Fruit fly (Drosophila melanogaster) whole organism, embryonic: ENCODE measurements around the gene CG7079.

Source experiments
- Atf3 ChIP-seq: fragments of 200-800 bp; sonication (Bioruptor generic); optimal IDR thresholded peaks from 3 replicates; lab custom pipeline; 2016; ENCODE audit warnings: missing biosample characterization, missing genetic modification characterization
- CG11085 ChIP-seq: fragments of 200-800 bp; sonication (Bioruptor generic); IDR thresholded peaks from 2 replicates; pipeline ENCODE4 v1.3.6; 2022; ENCODE audit warnings: missing biosample characterization, missing genetic modification characterization
- CG11247 ChIP-seq: fragments of 200-800 bp; sonication (Bioruptor generic); IDR thresholded peaks from 2 replicates; pipeline ENCODE4 v1.3.6; 2022; ENCODE audit warnings: missing biosample characterization, missing genetic modification characterization
- CG12071 ChIP-seq: fragments of 200-800 bp; sonication (Bioruptor generic); optimal IDR thresholded peaks from 3 replicates; lab custom pipeline; 2018; ENCODE audit warnings: missing biosample characterization, mild to moderate bottlenecking, missing genetic modification characterization
- CG14667 ChIP-seq: fragments of 200-800 bp; sonication (Bioruptor generic); IDR thresholded peaks from 2 replicates; pipeline ENCODE4 v1.3.6; 2022; ENCODE audit warnings: missing biosample characterization, missing genetic modification characterization
- CG14710 ChIP-seq: fragments of 200-800 bp; sonication (Bioruptor generic); optimal IDR thresholded peaks from 3 replicates; lab custom pipeline; 2019; ENCODE audit warnings: missing biosample characterization, mild to moderate bottlenecking, missing genetic modification characterization, moderate library complexity
- CG18599 ChIP-seq: fragments of 200-800 bp; sonication (Bioruptor generic); optimal IDR thresholded peaks from 3 replicates; lab custom pipeline; 2017; ENCODE audit warnings: missing biosample characterization, missing genetic modification characterization, mild to moderate bottlenecking, moderate library complexity, missing genetic modification reagents
- CG2875 ChIP-seq: fragments of 200-800 bp; sonication (Bioruptor generic); optimal IDR thresholded peaks from 2 replicates; lab custom pipeline; 2017; ENCODE audit warnings: missing biosample characterization, mild to moderate bottlenecking, missing genetic modification characterization, missing genetic modification reagents
- CG2889 ChIP-seq: fragments of 200-800 bp; sonication (Bioruptor generic); IDR thresholded peaks from 3 replicates; pipeline ENCODE4 v1.3.6; 2022; ENCODE audit warnings: missing biosample characterization, missing genetic modification characterization
- CG32532 ChIP-seq: fragments of 200-800 bp; sonication (Bioruptor generic); IDR thresholded peaks from 2 replicates; pipeline ENCODE4 v1.3.6; 2022; ENCODE audit warnings: missing biosample characterization, missing genetic modification characterization
- CG3281 ChIP-seq: fragments of 200-800 bp; sonication (Bioruptor generic); optimal IDR thresholded peaks from 3 replicates; lab custom pipeline; 2017; ENCODE audit warnings: missing biosample characterization, mild to moderate bottlenecking, missing genetic modification characterization
- CG34224 ChIP-seq: fragments of 200-800 bp; sonication (Bioruptor generic); IDR thresholded peaks from 3 replicates; pipeline ENCODE4 v1.3.6; 2022; ENCODE audit warnings: missing biosample characterization, missing genetic modification characterization; ENCODE audit not compliant: partially characterized antibody
- CG4617 ChIP-seq: fragments of 200-800 bp; sonication (Bioruptor generic); optimal IDR thresholded peaks from 3 replicates; lab custom pipeline; 2016; ENCODE audit warnings: missing biosample characterization, missing genetic modification characterization, borderline replicate concordance
- CG4730 ChIP-seq: fragments of 200-800 bp; sonication (Bioruptor generic); IDR thresholded peaks from 2 replicates; pipeline ENCODE4 v1.3.6; 2022; ENCODE audit warnings: missing biosample characterization, missing genetic modification characterization
- CG5245 ChIP-seq: fragments of 200-800 bp; sonication (Bioruptor generic); optimal IDR thresholded peaks from 3 replicates; lab custom pipeline; 2016; ENCODE audit warnings: missing biosample characterization, missing genetic modification characterization
- CG6765 ChIP-seq: fragments of 200-800 bp; sonication (Bioruptor generic); optimal IDR thresholded peaks from 3 replicates; lab custom pipeline; 2017; ENCODE audit warnings: missing biosample characterization, mild to moderate bottlenecking, missing genetic modification characterization
- CG7745 ChIP-seq: fragments of 200-800 bp; sonication (Bioruptor generic); optimal IDR thresholded peaks from 2 replicates; lab custom pipeline; 2018; ENCODE audit warnings: missing biosample characterization, mild to moderate bottlenecking, missing genetic modification characterization, moderate library complexity
- CG8359 ChIP-seq: fragments of 200-800 bp; sonication (Bioruptor generic); optimal IDR thresholded peaks from 2 replicates; lab custom pipeline; 2017; ENCODE audit warnings: missing biosample characterization, mild to moderate bottlenecking, missing genetic modification characterization, borderline replicate concordance
- CG8388 ChIP-seq: fragments of 200-800 bp; sonication (Bioruptor generic); optimal IDR thresholded peaks from 2 replicates; lab custom pipeline; 2019; ENCODE audit warnings: missing biosample characterization, mild to moderate bottlenecking, missing genetic modification characterization, moderate library complexity
- CkIIα-i1 ChIP-seq: fragments of 200-800 bp; sonication (Bioruptor generic); IDR thresholded peaks from 2 replicates; pipeline ENCODE4 v1.3.6; 2022; ENCODE audit warnings: missing biosample characterization, missing genetic modification characterization
- CoRest ChIP-seq: fragments of 200-800 bp; sonication (Bioruptor generic); optimal IDR thresholded peaks from 3 replicates; lab custom pipeline; 2018; ENCODE audit warnings: missing biosample characterization, mild to moderate bottlenecking, missing genetic modification characterization, moderate library complexity
- Dll ChIP-seq: fragments of 200-800 bp; sonication (Bioruptor generic); IDR thresholded peaks from 4 replicates; pipeline ENCODE4 v1.3.6; 2022; ENCODE audit warnings: missing biosample characterization, missing genetic modification characterization; ENCODE audit not compliant: partially characterized antibody
- Fer2 ChIP-seq: fragments of 200-800 bp; sonication (Bioruptor generic); optimal IDR thresholded peaks from 2 replicates; lab custom pipeline; 2018; ENCODE audit warnings: missing biosample characterization, mild to moderate bottlenecking, missing genetic modification characterization, moderate library complexity
- HHEX ChIP-seq: fragments of 200-800 bp; sonication (Bioruptor generic); optimal IDR thresholded peaks from 3 replicates; lab custom pipeline; 2017; ENCODE audit warnings: missing biosample characterization, mild to moderate bottlenecking, missing genetic modification characterization, missing genetic modification reagents
- Hand ChIP-seq: fragments of 200-800 bp; sonication (Bioruptor generic); optimal IDR thresholded peaks from 2 replicates; lab custom pipeline; 2017; ENCODE audit warnings: mild to moderate bottlenecking, missing biosample characterization, missing genetic modification reagents, missing genetic modification characterization
- MTF-1 ChIP-seq: fragments of 200-800 bp; sonication (Bioruptor generic); optimal IDR thresholded peaks from 2 replicates; lab custom pipeline; 2018; ENCODE audit warnings: missing biosample characterization, mild to moderate bottlenecking, missing genetic modification characterization, borderline replicate concordance
- Med ChIP-seq: fragments of 200-800 bp; sonication (Bioruptor generic); peaks from one replicate; lab custom pipeline; 2016; ENCODE audit warnings: missing biosample characterization, missing genetic modification characterization, mild to moderate bottlenecking, inconsistent platforms, moderate library complexity
- Nf-YB ChIP-seq: fragments of 200-800 bp; sonication (Bioruptor generic); optimal IDR thresholded peaks from 3 replicates; lab custom pipeline; 2019; ENCODE audit warnings: missing biosample characterization, mild to moderate bottlenecking, missing genetic modification characterization, moderate library complexity
- Sox100B ChIP-seq: fragments of 200-800 bp; sonication (Bioruptor generic); optimal IDR thresholded peaks from 3 replicates; lab custom pipeline; 2018; ENCODE audit warnings: missing biosample characterization, mild to moderate bottlenecking, missing genetic modification characterization
- amos ChIP-seq: fragments of 200-800 bp; sonication (Bioruptor generic); IDR thresholded peaks from 2 replicates; pipeline ENCODE4 v1.3.6; 2022; ENCODE audit warnings: missing biosample characterization, missing genetic modification characterization; ENCODE audit not compliant: partially characterized antibody
- cas ChIP-seq: fragments of 200-800 bp; sonication (Bioruptor generic); IDR thresholded peaks from 2 replicates; pipeline ENCODE4 v1.3.6; 2022; ENCODE audit warnings: missing biosample characterization, missing genetic modification characterization
- caup ChIP-seq: fragments of 200-800 bp; sonication (Bioruptor generic); optimal IDR thresholded peaks from 3 replicates; lab custom pipeline; 2017; ENCODE audit warnings: missing biosample characterization, mild to moderate bottlenecking, missing genetic modification characterization, moderate library complexity; ENCODE audit not compliant: severe bottlenecking
- chinmo ChIP-seq: fragments of 200-800 bp; sonication (Bioruptor generic); IDR thresholded peaks from 4 replicates; pipeline ENCODE4 v1.3.6; 2022; ENCODE audit warnings: missing biosample characterization, missing genetic modification characterization; ENCODE audit not compliant: partially characterized antibody
- cwo ChIP-seq: fragments of 200-800 bp; sonication (Bioruptor generic); optimal IDR thresholded peaks from 3 replicates; lab custom pipeline; 2017; ENCODE audit warnings: missing biosample characterization, missing genetic modification characterization, mild to moderate bottlenecking, moderate library complexity, missing genetic modification reagents
- disco-r ChIP-seq: fragments of 200-800 bp; sonication (Bioruptor generic); optimal IDR thresholded peaks from 2 replicates; lab custom pipeline; 2016; ENCODE audit warnings: missing biosample characterization, missing genetic modification characterization
- esg ChIP-seq: fragments of 200-800 bp; sonication (Bioruptor generic); conservative IDR thresholded peaks from 2 replicates; pipeline ENCODE4 v1.3.6; 2022; ENCODE audit warnings: missing biosample characterization, missing genetic modification characterization
- exex ChIP-seq: fragments of 200-800 bp; sonication (Bioruptor generic); optimal IDR thresholded peaks from 4 replicates; lab custom pipeline; 2018; ENCODE audit warnings: missing biosample characterization, mild to moderate bottlenecking, missing genetic modification characterization, moderate library complexity
- fd3F ChIP-seq: fragments of 200-800 bp; sonication (Bioruptor generic); optimal IDR thresholded peaks from 2 replicates; lab custom pipeline; 2018; ENCODE audit warnings: missing biosample characterization, mild to moderate bottlenecking, missing genetic modification characterization, moderate library complexity
- grn ChIP-seq: fragments of 200-800 bp; sonication (Bioruptor generic); optimal IDR thresholded peaks from 3 replicates; lab custom pipeline; 2017; ENCODE audit warnings: missing biosample characterization, missing genetic modification characterization
- nerfin-1 ChIP-seq: fragments of 200-800 bp; sonication (Bioruptor generic); optimal IDR thresholded peaks from 3 replicates; lab custom pipeline; 2019; ENCODE audit warnings: missing biosample characterization, mild to moderate bottlenecking, missing genetic modification characterization, moderate library complexity
- odd ChIP-seq: fragments of 200-800 bp; sonication (Bioruptor generic); optimal IDR thresholded peaks from 2 replicates; lab custom pipeline; 2017; ENCODE audit warnings: missing biosample characterization, mild to moderate bottlenecking, missing genetic modification characterization
- peb ChIP-seq: fragments of 200-800 bp; sonication (Bioruptor generic); IDR thresholded peaks from 2 replicates; pipeline ENCODE4 v1.3.6; 2022; ENCODE audit warnings: missing biosample characterization, missing genetic modification characterization
- scrt ChIP-seq: fragments of 200-800 bp; sonication (Bioruptor generic); optimal IDR thresholded peaks from 2 replicates; lab custom pipeline; 2018; ENCODE audit warnings: missing biosample characterization, mild to moderate bottlenecking, missing genetic modification characterization, moderate library complexity
- sd ChIP-seq: fragments of 200-800 bp; sonication (Bioruptor generic); optimal IDR thresholded peaks from 3 replicates; lab custom pipeline; 2018; ENCODE audit warnings: missing biosample characterization, mild to moderate bottlenecking, missing genetic modification characterization, moderate library complexity
- stwl ChIP-seq: fragments of 200-800 bp; sonication (Bioruptor generic); optimal IDR thresholded peaks from 3 replicates; lab custom pipeline; 2018; ENCODE audit warnings: missing biosample characterization, mild to moderate bottlenecking, missing genetic modification characterization, moderate library complexity
- sug ChIP-seq: fragments of 200-800 bp; optimal IDR thresholded peaks from 2 replicates; lab custom pipeline; 2019; ENCODE audit warnings: missing biosample characterization, mild to moderate bottlenecking, missing genetic modification characterization, moderate library complexity
- tup ChIP-seq: fragments of 200-800 bp; sonication (Bioruptor generic); optimal IDR thresholded peaks from 2 replicates; lab custom pipeline; 2016; ENCODE audit warnings: missing biosample characterization, mild to moderate bottlenecking, missing genetic modification characterization, moderate library complexity

CG7079 gene

DNA sequence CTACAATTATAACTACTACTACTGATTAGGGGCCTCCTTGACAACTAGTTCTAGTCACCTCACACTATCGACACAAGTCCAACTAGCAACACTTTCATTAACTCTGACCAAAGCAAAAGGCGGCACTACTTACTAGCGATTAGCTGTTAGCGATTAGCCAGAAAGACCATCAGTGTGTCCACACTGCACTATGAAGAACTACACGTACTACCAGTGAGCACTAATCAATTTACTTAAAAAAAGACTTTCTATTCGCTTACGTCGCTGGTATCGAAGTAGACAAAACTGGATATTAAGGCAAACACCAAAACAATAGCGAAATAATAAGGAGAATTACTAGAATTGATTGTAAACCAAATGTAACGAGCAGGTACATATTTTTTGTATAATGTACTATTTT lies 34.8 kb downstream of the CG7079 start:
- peak; percentile 93 for TF ChIP-seq stwl (tag; lab: Kevin White, UChicago)
- no peak for TF ChIP-seq Sox100B (GFP tag; lab: Kevin White, UChicago)
- TF ChIP-seq Med: peak; percentile 50
- peak; percentile 73 for TF ChIP-seq CG14710 (tag; lab: Kevin White, UChicago)

DNA sequence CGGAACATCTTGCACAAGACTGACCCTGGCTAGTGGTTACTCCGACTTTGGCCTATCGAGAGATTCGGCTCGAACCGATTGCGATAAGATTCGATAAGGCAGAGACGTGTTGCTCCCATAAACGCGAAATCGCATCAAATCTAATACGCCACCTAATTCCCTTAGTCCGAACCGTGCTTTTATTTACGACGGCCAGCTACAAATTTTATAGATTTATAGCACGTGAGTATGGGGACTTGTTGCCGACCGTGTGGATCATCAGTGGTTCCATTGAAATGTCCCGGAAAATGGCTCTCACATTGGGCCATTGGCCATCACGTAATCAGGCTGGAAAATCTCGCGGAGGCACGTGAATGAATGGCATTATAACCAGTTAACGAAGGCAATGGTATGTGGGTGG lies 41.7 kb downstream of the CG7079 start, which contains the start of gene Alp5:
TSS of gene Alp5 (minus strand) at position 24 of the 400 bp plus-strand sequence.
- TF ChIP-seq Dll (GFP tag; lab: Robert Waterston, UW) (no peak), CG3281 (GFP tag; lab: Kevin White, UChicago) (peak; percentile 2), CkIIα-i1 (GFP tag; lab: Robert Waterston, UW) (no peak), sug (tag; lab: Kevin White, UChicago) (peak; percentile 54), peb (no peak), Atf3 (no peak), Hand (GFP tag; lab: Kevin White, UChicago) (no peak), cwo (GFP tag; lab: Kevin White, UChicago) (peak; percentile 89), exex (tag; lab: Kevin White, UChicago) (peak; percentile 78), CG11247 (GFP tag; lab: Robert Waterston, UW) (no peak), CG8388 (no peak), CG7745 (tag; lab: Kevin White, UChicago) (no peak), grn (GFP tag; lab: Kevin White, UChicago) (peak; percentile 43), disco-r (GFP tag; lab: Kevin White, UChicago) (no peak), odd (no peak), chinmo (GFP tag; lab: Robert Waterston, UW) (0 out of 4 replicates have a peak, but pooled peaks have one; percentile 33), CG12071 (no peak), sd (tag; lab: Kevin White, UChicago) (peak; percentile 2)

DNA sequence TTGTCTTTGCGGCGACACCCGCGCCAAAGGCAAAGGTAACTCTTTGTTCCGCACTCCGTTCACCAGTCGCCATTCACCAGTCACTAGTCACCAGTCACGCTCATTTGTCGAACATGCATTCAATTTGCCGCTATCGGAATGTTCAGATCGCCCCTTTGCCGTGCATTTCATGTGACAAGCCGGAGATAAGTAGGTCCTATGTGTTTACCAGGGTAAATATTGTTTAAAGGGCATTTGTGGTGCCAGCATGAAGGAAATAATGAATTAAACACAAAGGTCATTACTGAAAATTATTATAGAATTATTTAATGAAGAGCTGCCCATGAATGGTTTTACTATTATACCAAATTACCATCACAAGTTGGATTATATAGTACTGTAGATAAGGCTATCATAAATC lies 47.5 kb downstream of the CG7079 start:
- TF ChIP-seq esg (GFP tag; lab: Robert Waterston, UW) (no peak), fd3F (no peak), CG8359 (GFP tag; lab: Kevin White, UChicago) (peak; percentile 7), CG18599 (peak; percentile 17), HHEX (GFP tag; lab: Kevin White, UChicago) (no peak), CG2875 (GFP tag; lab: Kevin White, UChicago) (no peak), odd (peak; percentile 7), MTF-1 (GFP tag; lab: Kevin White, UChicago) (peak; percentile 9), cas (GFP tag; lab: Robert Waterston, UW) (no peak), CG11085 (GFP tag; lab: Robert Waterston, UW) (no peak), CG6765 (GFP tag; lab: Kevin White, UChicago) (no peak), CG14667 (no peak), scrt (GFP tag; lab: Kevin White, UChicago) (no peak), nerfin-1 (tag; lab: Kevin White, UChicago) (peak; percentile 7), tup (GFP tag; lab: Kevin White, UChicago) (no peak), amos (no peak), CoRest (tag; lab: Kevin White, UChicago) (no peak), Nf-YB (peak; percentile 5), CG5245 (GFP tag; lab: Kevin White, UChicago) (no peak), CG4617 (GFP tag; lab: Kevin White, UChicago) (no peak), grn (GFP tag; lab: Kevin White, UChicago) (peak; percentile 25), CG4730 (GFP tag; lab: Robert Waterston, UW) (no peak), Fer2 (tag; lab: Kevin White, UChicago) (no peak), caup (GFP tag; lab: Kevin White, UChicago) (peak; percentile 5), CG2889 (GFP tag; lab: Robert Waterston, UW) (no peak), CG34224 (GFP tag; lab: Robert Waterston, UW) (no peak), CG32532 (GFP tag; lab: Robert Waterston, UW) (no peak)
